Worm (Caenorhabditis elegans): ENCODE data around the gene tag-131.

Gene tag-131

DNA sequence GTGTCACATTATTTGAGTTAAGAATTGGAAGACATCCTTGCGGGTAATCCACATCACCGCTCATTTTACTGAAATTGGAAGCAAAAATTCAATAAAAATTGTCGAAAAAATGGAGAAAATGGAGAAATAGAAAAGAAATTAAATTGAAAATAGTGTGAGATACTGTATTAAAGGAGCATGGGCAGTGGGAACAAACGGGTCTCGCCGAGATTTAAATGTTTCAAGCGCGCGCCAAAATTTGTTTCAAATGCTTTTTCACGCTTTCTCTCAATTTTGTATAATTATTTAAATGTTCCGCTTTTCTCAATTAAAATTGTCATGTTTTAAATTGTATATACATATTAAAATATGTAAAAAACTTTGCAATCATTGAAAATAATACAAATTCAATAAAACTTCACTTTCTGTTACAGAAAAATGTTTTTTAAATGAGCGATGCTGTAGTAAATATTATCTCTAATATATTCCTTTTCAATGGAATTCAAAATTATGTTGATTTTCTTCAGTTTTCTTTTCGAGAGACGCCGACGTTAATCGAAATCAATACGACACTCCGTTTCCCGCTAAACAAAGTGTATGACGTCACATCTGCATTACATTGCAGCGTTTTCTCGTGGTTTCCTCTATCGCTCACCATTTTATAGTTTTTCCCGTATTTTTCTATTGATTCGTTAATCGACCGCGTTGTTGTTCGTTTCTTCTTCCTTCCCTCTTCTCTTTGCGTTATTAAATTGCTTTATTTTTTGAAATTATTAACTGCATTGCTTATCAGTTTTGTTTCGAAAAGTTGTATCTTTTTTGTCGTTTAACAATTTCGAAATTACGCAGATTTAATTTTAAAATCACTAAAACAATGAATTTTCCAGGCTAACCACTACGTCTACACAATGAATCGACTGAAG, 4.2 kb upstream of the tag-131 start, which contains the start of the genes evl-14 and dcn-1 (continued):
- no peak for TF ChIP-seq nhr-111 (GFP tag; optimal IDR thresholded peaks at IDR 0.05)
- TF ChIP-seq skn-1 (tag; optimal IDR thresholded peaks at IDR 0.05), result no peak
- TF ChIP-seq ceh-32 (tag; optimal IDR thresholded peaks at IDR 0.05; ENCODE audit: poor library complexity), result no peak
- peak; percentile 44 for TF ChIP-seq nhr-77 (tag; optimal IDR thresholded peaks at IDR 0.05)
- TF ChIP-seq unc-130 (GFP tag; optimal IDR thresholded peaks at IDR 0.05), result peak; percentile 46
- no peak for TF ChIP-seq madf-9 (GFP tag; conservative IDR thresholded peaks at IDR 0.05)
- no peak for TF ChIP-seq tra-1 (GFP tag; IDR thresholded peaks at IDR 0.05)
- no peak for TF ChIP-seq nhr-10 (tag; optimal IDR thresholded peaks at IDR 0.05)
- TF ChIP-seq cey-2 (tag; optimal IDR thresholded peaks at IDR 0.05; ENCODE audit: borderline replicate concordance, insufficient read depth), result no peak
- no peak for TF ChIP-seq nhr-237 (tag; optimal IDR thresholded peaks at IDR 0.05)
- TF ChIP-seq nhr-11 (tag; optimal IDR thresholded peaks at IDR 0.05), result peak; percentile 44
- TF ChIP-seq R02D3.7 (tag; optimal IDR thresholded peaks at IDR 0.05), result no peak
- TF ChIP-seq spr-1 (tag; optimal IDR thresholded peaks at IDR 0.05), result no peak
- no peak for TF ChIP-seq lir-3 (tag; optimal IDR thresholded peaks at IDR 0.05)
- TF ChIP-seq T20F7.1 (GFP tag; optimal IDR thresholded peaks at IDR 0.05), result peak; percentile 98
- TF ChIP-seq hlh-11 (tag; optimal IDR thresholded peaks at IDR 0.05), result no peak
- no peak for TF ChIP-seq vab-7 (GFP tag; IDR thresholded peaks at IDR 0.05)
- TF ChIP-seq F10B5.3 (tag; optimal IDR thresholded peaks at IDR 0.05), result no peak
- peak; percentile 3 for TF ChIP-seq fkh-10 (GFP tag; optimal IDR thresholded peaks at IDR 0.05)
- no peak for TF ChIP-seq duxl-1 (tag; optimal IDR thresholded peaks at IDR 0.05; ENCODE audit: poor library complexity)
- no peak for TF ChIP-seq lin-39 (tag; optimal IDR thresholded peaks at IDR 0.05)
- peak; percentile 50 for TF ChIP-seq lin-38 (GFP tag; IDR thresholded peaks at IDR 0.05)
- no peak for TF ChIP-seq ceh-20 (GFP tag; IDR thresholded peaks at IDR 0.05)
- TF ChIP-seq php-3 (GFP tag; IDR thresholded peaks at IDR 0.05), result no peak
- no peak for TF ChIP-seq ztf-7 (tag; optimal IDR thresholded peaks at IDR 0.05)
- no peak for TF ChIP-seq nhr-42 (GFP tag; IDR thresholded peaks at IDR 0.05)
- peak; percentile 73 for TF ChIP-seq aha-1 (tag)
- TF ChIP-seq daf-16 (GFP tag; optimal IDR thresholded peaks at IDR 0.05), result no peak
- TF ChIP-seq daf-16 (tag; optimal IDR thresholded peaks at IDR 0.05), result peak; percentile 71
- TF ChIP-seq mdt-29 (GFP tag; IDR thresholded peaks at IDR 0.05), result no peak
- TF ChIP-seq hmg-1.1 (GFP tag; IDR thresholded peaks at IDR 0.05), result no peak
- no peak for TF ChIP-seq ztf-11 (tag; optimal IDR thresholded peaks at IDR 0.05)
- TF ChIP-seq mxl-3 (GFP tag; optimal IDR thresholded peaks at IDR 0.05), result no peak
- no peak for TF ChIP-seq daf-19 (GFP tag; conservative IDR thresholded peaks at IDR 0.05)
- no peak for TF ChIP-seq F37D6.2 (tag; optimal IDR thresholded peaks at IDR 0.05)
- no peak for TF ChIP-seq F26F4.8 (GFP tag; conservative IDR thresholded peaks at IDR 0.05)
- peak; percentile 40 for TF ChIP-seq lin-13 (GFP tag; optimal IDR thresholded peaks at IDR 0.05)
- TF ChIP-seq hif-1 (tag; optimal IDR thresholded peaks at IDR 0.05), result no peak
- TF ChIP-seq Y5F2A.4 (GFP tag; optimal IDR thresholded peaks at IDR 0.05), result no peak
- no peak for TF ChIP-seq jun-1 (tag; optimal IDR thresholded peaks at IDR 0.05)
- TF ChIP-seq mdl-1 (tag; optimal IDR thresholded peaks at IDR 0.05), result peak; percentile 57 to 85
- TF ChIP-seq saeg-2 (GFP tag; IDR thresholded peaks at IDR 0.05), result no peak
- TF ChIP-seq spr-3 (GFP tag; optimal IDR thresholded peaks at IDR 0.05), result no peak
- TF ChIP-seq ama-1 (optimal IDR thresholded peaks at IDR 0.05), result no peak
- TF ChIP-seq pha-4 (GFP tag; IDR thresholded peaks at IDR 0.05), result no peak
- TF ChIP-seq pha-4 (tag; optimal IDR thresholded peaks at IDR 0.05), result no peak
- no peak for TF ChIP-seq Y75B8A.6 (GFP tag; IDR thresholded peaks at IDR 0.05)
- no peak for TF ChIP-seq gei-8 (GFP tag; optimal IDR thresholded peaks at IDR 0.05)
- TF ChIP-seq dmd-6 (GFP tag; IDR thresholded peaks at IDR 0.05), result peak; percentile 59; the same call in 1 of the 2 replicates
- no peak for TF ChIP-seq mxl-2 (GFP tag; conservative IDR thresholded peaks at IDR 0.05)
